Fruit fly (Drosophila melanogaster): ENCODE results near the gene Cpr78Cb.

DNA sequence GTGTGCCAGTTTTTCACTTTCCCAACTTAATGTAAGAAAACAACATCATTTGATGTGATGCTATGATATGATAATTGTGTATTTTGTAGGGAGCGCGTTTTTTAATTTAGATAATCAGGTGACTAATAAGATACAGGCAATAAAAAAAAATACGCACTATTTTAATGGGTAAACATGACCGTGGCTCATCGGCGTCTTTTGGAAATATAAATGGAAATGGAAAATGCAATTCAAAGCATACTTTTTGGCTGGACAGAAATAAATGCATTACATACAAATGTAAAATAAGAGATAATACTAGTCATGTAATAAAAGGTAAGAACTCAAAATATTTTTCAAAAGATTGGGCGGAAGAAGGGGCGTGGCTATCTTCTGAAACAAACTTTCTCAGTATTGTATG, 31.9 kb upstream of the Cpr78Cb start:
- TF ChIP-seq lola (GFP tag; optimal IDR thresholded peaks at IDR 0.05) (no peak), Myc (optimal IDR thresholded peaks at IDR 0.05) (peak; percentile 56), Dfd (GFP tag; optimal IDR thresholded peaks at IDR 0.05) (no peak), CG9705 (GFP tag; optimal IDR thresholded peaks at IDR 0.05) (no peak), psq (GFP tag; optimal IDR thresholded peaks at IDR 0.05) (no peak), Dif (GFP tag; optimal IDR thresholded peaks at IDR 0.05; ENCODE audit: partially characterized antibody) (no peak), Vsx2 (GFP tag; optimal IDR thresholded peaks at IDR 0.05; ENCODE audit: partially characterized antibody) (no peak)

Measured in whole organism, wandering third instar larva.